Fruit fly (Drosophila melanogaster) whole organism, embryonic: ENCODE data around the gene Ir68b.

ENCODE experiments used
- Aef1 ChIP-seq: fragments of 200-800 bp; sonication (Bioruptor generic); IDR thresholded peaks from 3 replicates; pipeline ENCODE4 v1.3.6; 2022; ENCODE audit warnings: missing biosample characterization, missing genetic modification characterization
- CG10431 ChIP-seq: fragments of 200-800 bp; sonication (Bioruptor generic); optimal IDR thresholded peaks from 3 replicates; lab custom pipeline; 2018; ENCODE audit warnings: missing biosample characterization, mild to moderate bottlenecking, missing genetic modification characterization
- CG10654 ChIP-seq: fragments of 200-800 bp; sonication (Bioruptor generic); optimal IDR thresholded peaks from 2 replicates; lab custom pipeline; 2016; ENCODE audit warnings: missing biosample characterization, missing genetic modification characterization
- CG11085 ChIP-seq: fragments of 200-800 bp; sonication (Bioruptor generic); IDR thresholded peaks from 2 replicates; pipeline ENCODE4 v1.3.6; 2022; ENCODE audit warnings: missing biosample characterization, missing genetic modification characterization
- CG11695 ChIP-seq: fragments of 200-800 bp; sonication (Bioruptor generic); IDR thresholded peaks from 3 replicates; pipeline ENCODE4 v1.3.6; 2022; ENCODE audit warnings: missing biosample characterization, missing genetic modification characterization
- CG12236 ChIP-seq: fragments of 200-800 bp; sonication (Bioruptor generic); optimal IDR thresholded peaks from 2 replicates; lab custom pipeline; 2016; ENCODE audit warnings: missing biosample characterization, missing genetic modification characterization
- CG12299 ChIP-seq: fragments of 200-800 bp; sonication (Bioruptor generic); optimal IDR thresholded peaks from 2 replicates; lab custom pipeline; 2018; ENCODE audit warnings: missing biosample characterization, mild to moderate bottlenecking, missing genetic modification characterization
- CG14050 ChIP-seq: fragments of 200-800 bp; sonication (Bioruptor generic); IDR thresholded peaks from 3 replicates; pipeline ENCODE4 v1.3.6; 2022; ENCODE audit warnings: missing biosample characterization, missing genetic modification characterization
- CG15479 ChIP-seq: fragments of 200-800 bp; sonication (Bioruptor generic); optimal IDR thresholded peaks from 3 replicates; lab custom pipeline; 2019; ENCODE audit warnings: missing biosample characterization, mild to moderate bottlenecking, missing genetic modification characterization, moderate library complexity
- CG1603 ChIP-seq: fragments of 200-800 bp; sonication (Bioruptor generic); optimal IDR thresholded peaks from 2 replicates; lab custom pipeline; 2019; ENCODE audit warnings: missing biosample characterization, mild to moderate bottlenecking, missing genetic modification characterization, moderate library complexity
- CG16815 ChIP-seq: fragments of 200-800 bp; sonication (Bioruptor generic); optimal IDR thresholded peaks from 3 replicates; lab custom pipeline; 2017; ENCODE audit warnings: missing biosample characterization, mild to moderate bottlenecking, missing genetic modification characterization
- CG17612 ChIP-seq: fragments of 200-800 bp; sonication (Bioruptor generic); IDR thresholded peaks from 2 replicates; pipeline ENCODE4 v1.3.6; 2022; ENCODE audit warnings: missing biosample characterization, missing genetic modification characterization
- CG18262 ChIP-seq: fragments of 200-800 bp; optimal IDR thresholded peaks from 3 replicates; lab custom pipeline; 2019; ENCODE audit warnings: missing biosample characterization, mild to moderate bottlenecking, missing genetic modification characterization, moderate library complexity
- CG18619 ChIP-seq: fragments of 200-800 bp; sonication (Bioruptor generic); optimal IDR thresholded peaks from 3 replicates; lab custom pipeline; 2017; ENCODE audit warnings: missing biosample characterization, mild to moderate bottlenecking, missing genetic modification characterization
- CG2129 ChIP-seq: fragments of 200-800 bp; sonication (Bioruptor generic); IDR thresholded peaks from 2 replicates; pipeline ENCODE4 v1.3.6; 2022; ENCODE audit warnings: missing biosample characterization, missing genetic modification characterization; ENCODE audit not compliant: partially characterized antibody
- CG2202 ChIP-seq: fragments of 200-800 bp; sonication (Bioruptor generic); optimal IDR thresholded peaks from 2 replicates; lab custom pipeline; 2018; ENCODE audit warnings: missing biosample characterization, mild to moderate bottlenecking, missing genetic modification characterization
- CG3065 ChIP-seq: fragments of 200-800 bp; sonication (Bioruptor generic); optimal IDR thresholded peaks from 2 replicates; lab custom pipeline; 2016; ENCODE audit warnings: missing biosample characterization, missing genetic modification characterization
- CG31365 ChIP-seq: fragments of 200-800 bp; sonication (Bioruptor generic); optimal IDR thresholded peaks from 2 replicates; lab custom pipeline; 2018; ENCODE audit warnings: missing biosample characterization, mild to moderate bottlenecking, missing genetic modification characterization
- CG3407 ChIP-seq: fragments of 200-800 bp; sonication (Bioruptor generic); optimal IDR thresholded peaks from 2 replicates; lab custom pipeline; 2018; ENCODE audit warnings: missing biosample characterization, mild to moderate bottlenecking, missing genetic modification characterization
- CG3995 ChIP-seq: fragments of 200-800 bp; sonication (Bioruptor generic); optimal IDR thresholded peaks from 3 replicates; lab custom pipeline; 2016; ENCODE audit warnings: missing biosample characterization, missing genetic modification characterization
- CG4360 ChIP-seq: fragments of 200-800 bp; sonication (Bioruptor generic); IDR thresholded peaks from 2 replicates; pipeline ENCODE4 v1.3.6; 2022; ENCODE audit warnings: missing biosample characterization, missing genetic modification characterization
- CG4854 ChIP-seq: fragments of 200-800 bp; sonication (Bioruptor generic); optimal IDR thresholded peaks from 2 replicates; lab custom pipeline; 2016; ENCODE audit warnings: missing biosample characterization, missing genetic modification characterization, inconsistent platforms
- CG5245 ChIP-seq: fragments of 200-800 bp; sonication (Bioruptor generic); optimal IDR thresholded peaks from 3 replicates; lab custom pipeline; 2016; ENCODE audit warnings: missing biosample characterization, missing genetic modification characterization
- CG5953 ChIP-seq: fragments of 200-800 bp; sonication (Bioruptor generic); IDR thresholded peaks from 2 replicates; pipeline ENCODE4 v1.3.6; 2022; ENCODE audit warnings: missing biosample characterization, missing genetic modification characterization
- CG7963 ChIP-seq: fragments of 200-800 bp; sonication (Bioruptor generic); IDR thresholded peaks from 3 replicates; pipeline ENCODE4 v1.3.6; 2022; ENCODE audit warnings: missing biosample characterization, missing genetic modification characterization; ENCODE audit not compliant: partially characterized antibody
- CG8281 ChIP-seq: fragments of 200-800 bp; sonication (Bioruptor generic); optimal IDR thresholded peaks from 2 replicates; lab custom pipeline; 2018; ENCODE audit warnings: missing biosample characterization, mild to moderate bottlenecking, missing genetic modification characterization, moderate library complexity
- CG9215 ChIP-seq: fragments of 200-800 bp; sonication (Bioruptor generic); IDR thresholded peaks from 2 replicates; pipeline ENCODE4 v1.3.6; 2022; ENCODE audit warnings: missing biosample characterization, missing genetic modification characterization
- CG9727 ChIP-seq: fragments of 200-800 bp; sonication (Bioruptor generic); optimal IDR thresholded peaks from 3 replicates; lab custom pipeline; 2017; ENCODE audit warnings: missing biosample characterization, mild to moderate bottlenecking, missing genetic modification characterization
- Dad ChIP-seq: fragments of 200-800 bp; sonication (Bioruptor generic); optimal IDR thresholded peaks from 3 replicates; lab custom pipeline; 2016; ENCODE audit warnings: missing biosample characterization, missing genetic modification characterization
- Dip2 ChIP-seq: fragments of 200-800 bp; sonication (Bioruptor generic); IDR thresholded peaks from 2 replicates; pipeline ENCODE4 v1.3.6; 2022; ENCODE audit warnings: missing biosample characterization, missing genetic modification characterization
- ERR ChIP-seq: fragments of 200-800 bp; sonication (Bioruptor generic); optimal IDR thresholded peaks from 2 replicates; lab custom pipeline; 2016; ENCODE audit warnings: missing biosample characterization, missing genetic modification characterization
- Hr39 ChIP-seq: fragments of >200 bp; optimal IDR thresholded peaks from 2 replicates; lab custom pipeline; 2017
- MTF-1 ChIP-seq: fragments of 200-800 bp; sonication (Bioruptor generic); optimal IDR thresholded peaks from 2 replicates; lab custom pipeline; 2018; ENCODE audit warnings: missing biosample characterization, mild to moderate bottlenecking, missing genetic modification characterization, borderline replicate concordance
- Oli ChIP-seq: fragments of 200-800 bp; sonication (Bioruptor generic); optimal IDR thresholded peaks from 2 replicates; lab custom pipeline; 2018; ENCODE audit warnings: missing biosample characterization, mild to moderate bottlenecking, missing genetic modification characterization, moderate library complexity
- Pdp1 ChIP-seq, 2 experiments: fragments of 200-800 bp; sonication (Bioruptor generic); optimal IDR thresholded peaks; 3 replicates each; lab custom pipeline; 2016; ENCODE audit warnings: missing biosample characterization in 2 of 2, missing genetic modification characterization in 2 of 2, mild to moderate bottlenecking in 1 of 2, moderate library complexity in 1 of 2
- Taf1 ChIP-seq: fragments of 200-800 bp; sonication (Bioruptor generic); IDR thresholded peaks from 2 replicates; pipeline ENCODE4 v1.3.6; 2022; ENCODE audit warnings: missing biosample characterization, missing genetic modification characterization
- ab ChIP-seq: fragments of 200-800 bp; sonication (Bioruptor generic); optimal IDR thresholded peaks from 2 replicates; lab custom pipeline; 2016; ENCODE audit warnings: missing biosample characterization, missing genetic modification characterization
- bsh ChIP-seq, 2 experiments: fragments of 200-800 bp; sonication (Bioruptor generic); optimal IDR thresholded peaks; 2 replicates each; lab custom pipeline; 2017 to 2018; ENCODE audit warnings: mild to moderate bottlenecking in 2 of 2, missing biosample characterization in 2 of 2, missing genetic modification characterization in 2 of 2, moderate library complexity in 1 of 2
- chif ChIP-seq, 2 experiments: fragments of 200-800 bp; sonication (Bioruptor generic); optimal IDR thresholded peaks; 3 replicates each; lab custom pipeline; 2016; ENCODE audit warnings: missing biosample characterization in 2 of 2, missing genetic modification characterization in 2 of 2
- cwo ChIP-seq: fragments of 200-800 bp; sonication (Bioruptor generic); optimal IDR thresholded peaks from 3 replicates; lab custom pipeline; 2017; ENCODE audit warnings: missing biosample characterization, missing genetic modification characterization, mild to moderate bottlenecking, moderate library complexity, missing genetic modification reagents
- gfzf ChIP-seq: fragments of 200-800 bp; sonication (Bioruptor generic); optimal IDR thresholded peaks from 2 replicates; lab custom pipeline; 2016; ENCODE audit warnings: missing biosample characterization, mild to moderate bottlenecking, missing genetic modification characterization, moderate library complexity
- hbn ChIP-seq: fragments of 200-800 bp; sonication (Bioruptor generic); IDR thresholded peaks from 2 replicates; pipeline ENCODE4 v1.3.6; 2022; ENCODE audit warnings: missing biosample characterization, missing genetic modification characterization; ENCODE audit not compliant: partially characterized antibody
- her ChIP-seq: fragments of 200-800 bp; sonication (Bioruptor generic); optimal IDR thresholded peaks from 2 replicates; lab custom pipeline; 2016; ENCODE audit warnings: missing biosample characterization, missing genetic modification characterization
- jing ChIP-seq: fragments of 200-800 bp; sonication (Bioruptor generic); optimal IDR thresholded peaks from 2 replicates; lab custom pipeline; 2018; ENCODE audit warnings: missing biosample characterization, mild to moderate bottlenecking, missing genetic modification characterization
- lmd ChIP-seq: fragments of 200-800 bp; sonication (Bioruptor generic); IDR thresholded peaks from 2 replicates; pipeline ENCODE4 v1.3.6; 2022; ENCODE audit warnings: missing biosample characterization, missing genetic modification characterization
- onecut ChIP-seq: fragments of 200-800 bp; sonication (Bioruptor generic); IDR thresholded peaks from 2 replicates; pipeline ENCODE4 v1.3.6; 2022; ENCODE audit warnings: missing biosample characterization, missing genetic modification characterization
- pho ChIP-seq: fragments of 200-800 bp; sonication (Bioruptor generic); optimal IDR thresholded peaks from 2 replicates; lab custom pipeline; 2016; ENCODE audit warnings: missing biosample characterization, missing genetic modification characterization
- shn ChIP-seq: fragments of 200-800 bp; sonication (Bioruptor generic); optimal IDR thresholded peaks from 3 replicates; lab custom pipeline; 2016; ENCODE audit warnings: missing biosample characterization, missing genetic modification characterization
- ssp ChIP-seq: fragments of 200-800 bp; sonication (Bioruptor generic); IDR thresholded peaks from 2 replicates; pipeline ENCODE4 v1.3.6; 2022; ENCODE audit warnings: missing biosample characterization, missing genetic modification characterization
- tna ChIP-seq: fragments of 200-800 bp; sonication (Bioruptor generic); IDR thresholded peaks from 2 replicates; pipeline ENCODE4 v1.3.6; 2022; ENCODE audit warnings: missing biosample characterization, missing genetic modification characterization; ENCODE audit not compliant: partially characterized antibody
- trh ChIP-seq: fragments of 200-800 bp; sonication (Bioruptor generic); optimal IDR thresholded peaks from 2 replicates; lab custom pipeline; 2016; ENCODE audit warnings: missing biosample characterization, missing genetic modification characterization

Gene Ir68b

DNA sequence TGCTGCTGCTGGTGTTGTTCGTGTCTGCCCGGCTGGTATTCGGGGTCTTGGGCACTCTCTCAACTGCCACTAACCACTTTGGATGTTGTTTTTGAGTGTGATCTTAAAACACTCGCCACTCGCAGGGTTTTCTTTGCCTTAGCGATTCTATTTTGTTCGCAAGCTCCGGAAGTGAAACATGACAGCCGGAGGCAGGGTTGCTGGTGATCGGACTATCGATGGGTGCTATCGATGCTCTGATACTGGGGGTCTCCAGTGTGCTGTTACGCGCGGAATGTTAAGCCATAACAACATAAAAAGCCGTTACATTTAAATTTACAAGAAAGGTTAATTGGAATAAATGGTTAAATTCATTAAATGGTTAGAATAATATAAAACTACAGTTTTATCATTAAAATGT lies 2.2 kb downstream of the Ir68b start, which contains the start of gene yps (continued):
- TF ChIP-seq ssp (GFP tag; lab: Robert Waterston, UW) (peak; percentile 75), pho (GFP tag; lab: Kevin White, UChicago) (peak; percentile 87), Hr39 (no peak), MTF-1 (GFP tag; lab: Kevin White, UChicago) (peak; percentile 99), CG1603 (tag; lab: Kevin White, UChicago) (peak; percentile 97), onecut (GFP tag; lab: Robert Waterston, UW) (peak; percentile 95), CG8281 (tag; lab: Kevin White, UChicago) (peak; percentile 68), CG12236 (GFP tag; lab: Kevin White, UChicago) (peak; percentile 94), CG10654 (GFP tag; lab: Kevin White, UChicago) (peak; percentile 92), gfzf (GFP tag; lab: Kevin White, UChicago) (peak; percentile 39), CG14050 (GFP tag; lab: Robert Waterston, UW) (peak; percentile 87), CG7963 (GFP tag; lab: Robert Waterston, UW) (peak; percentile 75), CG3407 (GFP tag; lab: Kevin White, UChicago) (peak; percentile 95), hbn (GFP tag; lab: Robert Waterston, UW) (peak; percentile 67), Dip2 (GFP tag; lab: Robert Waterston, UW) (no peak), CG31365 (tag; lab: Kevin White, UChicago) (peak; percentile 90), her (GFP tag; lab: Kevin White, UChicago) (peak; percentile 96), ERR (GFP tag; lab: Kevin White, UChicago) (peak; percentile 87), Aef1 (GFP tag; lab: Robert Waterston, UW) (peak; percentile 65), CG12299 (tag; lab: Kevin White, UChicago) (peak; percentile 86), CG2202 (tag; lab: Kevin White, UChicago) (peak; percentile 93), CG15479 (GFP tag; lab: Kevin White, UChicago) (peak; percentile 1), lmd (peak; percentile 69; the same call in 1 of the 2 replicates), CG9727 (GFP tag; lab: Kevin White, UChicago) (peak; percentile 97), CG3065 (peak; percentile 85), CG18619 (GFP tag; lab: Kevin White, UChicago) (peak; percentile 96), trh (GFP tag; lab: Kevin White, UChicago) (peak; percentile 93), chif (GFP tag; optimal IDR thresholded peaks at IDR 0.05; lab: Kevin White, UChicago) (peak; percentile 81 to 94), CG5953 (GFP tag; lab: Robert Waterston, UW) (peak; percentile 88), CG5245 (peak; percentile 84), CG4360 (GFP tag; lab: Robert Waterston, UW) (peak; percentile 71), Taf1 (GFP tag; lab: Robert Waterston, UW) (peak; percentile 39; the same call in 1 of the 2 replicates), bsh (GFP tag; optimal IDR thresholded peaks at IDR 0.05; lab: Kevin White, UChicago) (peak; percentile 58 to 88), CG2129 (peak; percentile 33; the same call in 1 of the 2 replicates), CG16815 (GFP tag; lab: Kevin White, UChicago) (peak; percentile 55), CG18262 (tag; lab: Kevin White, UChicago) (peak; percentile 86), tna (GFP tag; lab: Robert Waterston, UW) (peak; percentile 42; the same call in 1 of the 2 replicates), CG4854 (peak; percentile 92), CG11085 (GFP tag; lab: Robert Waterston, UW) (peak; percentile 90), CG11695 (GFP tag; lab: Robert Waterston, UW) (peak; percentile 80), jing (GFP tag; lab: Kevin White, UChicago) (no peak), CG3995 (peak; percentile 77), ab (GFP tag; lab: Kevin White, UChicago) (no peak), Oli (tag; lab: Kevin White, UChicago) (peak; percentile 81), shn (GFP tag; lab: Kevin White, UChicago) (peak; percentile 93), CG9215 (GFP tag; lab: Robert Waterston, UW) (peak; percentile 32; the same call in 1 of the 2 replicates), cwo (GFP tag; lab: Kevin White, UChicago) (peak; percentile 82), Pdp1 (GFP tag; optimal IDR thresholded peaks at IDR 0.05; lab: Kevin White, UChicago) (peak; percentile 86 to 93), Dad (GFP tag; lab: Kevin White, UChicago) (peak; percentile 95), CG17612 (GFP tag; lab: Robert Waterston, UW) (peak; percentile 79), CG10431 (GFP tag; lab: Kevin White, UChicago) (peak; percentile 97)
